Fruit fly (Drosophila melanogaster): Measurements from ENCODE around the gene EndoA.

EndoA gene

dm6 chr3R:18923208-18923761, 16.9 kb downstream of the EndoA start (continued):
- peak; percentile 51 for TF ChIP-seq Xrp1 (GFP tag; IDR thresholded peaks at IDR 0.05)
- no peak for TF ChIP-seq CG4282 (GFP tag; optimal IDR thresholded peaks at IDR 0.05)
- TF ChIP-seq Tbp (GFP tag; optimal IDR thresholded peaks at IDR 0.05) = no peak
- TF ChIP-seq HLH3B (GFP tag; IDR thresholded peaks at IDR 0.05) = no peak
- peak; percentile 4 for TF ChIP-seq nom (GFP tag; optimal IDR thresholded peaks at IDR 0.05)
- no peak for TF ChIP-seq CG8359 (GFP tag; optimal IDR thresholded peaks at IDR 0.05; ENCODE audit: borderline replicate concordance)
- no peak for TF ChIP-seq CG11723 (GFP tag; optimal IDR thresholded peaks at IDR 0.05)
- TF ChIP-seq HLH4C (GFP tag; IDR thresholded peaks at IDR 0.05; ENCODE audit: partially characterized antibody) = no peak
- TF ChIP-seq CG7839 (tag; optimal IDR thresholded peaks at IDR 0.05) = no peak
- no peak for TF ChIP-seq CG6791 (GFP tag; IDR thresholded peaks at IDR 0.05; ENCODE audit: partially characterized antibody)
- TF ChIP-seq Nf-YC (tag; optimal IDR thresholded peaks at IDR 0.05) = peak; percentile 95
- no peak for TF ChIP-seq az2 (GFP tag; optimal IDR thresholded peaks at IDR 0.05)
- peak; percentile 14 for TF ChIP-seq Asciz (GFP tag; optimal IDR thresholded peaks at IDR 0.05)
- no peak for TF ChIP-seq tll (GFP tag; optimal IDR thresholded peaks at IDR 0.05)
- TF ChIP-seq pan (optimal IDR thresholded peaks at IDR 0.05) = no peak
- peak in 1 of 2 experiments; percentile 45 for TF ChIP-seq pan (GFP tag; optimal IDR thresholded peaks at IDR 0.05 in 1 of 2, IDR thresholded peaks at IDR 0.05 in 1 of 2)
- no peak for TF ChIP-seq Abd-B (GFP tag; optimal IDR thresholded peaks at IDR 0.05)
- no peak for TF ChIP-seq CG8944 (GFP tag; optimal IDR thresholded peaks at IDR 0.05)
- TF ChIP-seq CG2202 (tag; optimal IDR thresholded peaks at IDR 0.05) = no peak
- no peak for TF ChIP-seq Lpt (GFP tag; optimal IDR thresholded peaks at IDR 0.05)
- no peak for TF ChIP-seq sim (GFP tag; IDR thresholded peaks at IDR 0.05)
- TF ChIP-seq danr (GFP tag; IDR thresholded peaks at IDR 0.05) = no peak
- no peak for TF ChIP-seq Mes4 (GFP tag; optimal IDR thresholded peaks at IDR 0.05)
- TF ChIP-seq bsh (GFP tag; optimal IDR thresholded peaks at IDR 0.05) = peak in 1 of 2 experiments; percentile 16
- no peak for TF ChIP-seq CG17328 (GFP tag; IDR thresholded peaks at IDR 0.05)
- TF ChIP-seq CG6813 (GFP tag; optimal IDR thresholded peaks at IDR 0.05) = no peak
- peak in 1 of 3 experiments; percentile 22 for TF ChIP-seq lola (GFP tag; optimal IDR thresholded peaks at IDR 0.05)
- no peak for TF ChIP-seq D19A (tag; optimal IDR thresholded peaks at IDR 0.05)
- peak; percentile 9 for TF ChIP-seq Max (GFP tag; optimal IDR thresholded peaks at IDR 0.05)
- no peak for TF ChIP-seq mam (GFP tag; optimal IDR thresholded peaks at IDR 0.05)
- no peak for TF ChIP-seq Mrtf (GFP tag; IDR thresholded peaks at IDR 0.05)
- no peak for TF ChIP-seq Ets65A (GFP tag)
- TF ChIP-seq CG1233 (GFP tag; optimal IDR thresholded peaks at IDR 0.05) = no peak
- no peak for TF ChIP-seq row (GFP tag; IDR thresholded peaks at IDR 0.05)
- TF ChIP-seq CG30020 (tag; optimal IDR thresholded peaks at IDR 0.05) = no peak
- no peak for TF ChIP-seq CG9876 (GFP tag; optimal IDR thresholded peaks at IDR 0.05)
- no peak for TF ChIP-seq CrebB (tag; optimal IDR thresholded peaks at IDR 0.05)
- TF ChIP-seq Dbx (GFP tag; IDR thresholded peaks at IDR 0.05) = no peak
- TF ChIP-seq CG12236 (GFP tag; optimal IDR thresholded peaks at IDR 0.05) = no peak
- no peak for TF ChIP-seq zfh2 (GFP tag; optimal IDR thresholded peaks at IDR 0.05)
- no peak for TF ChIP-seq dati (GFP tag; IDR thresholded peaks at IDR 0.05)
- no peak for TF ChIP-seq ara (GFP tag; IDR thresholded peaks at IDR 0.05)
- TF ChIP-seq gsb-n (tag; optimal IDR thresholded peaks at IDR 0.05) = peak; percentile 2
- peak; percentile 8 for TF ChIP-seq yki (optimal IDR thresholded peaks at IDR 0.05)
- no peak for TF ChIP-seq CG17612 (GFP tag; IDR thresholded peaks at IDR 0.05)
- TF ChIP-seq CG4360 (GFP tag; IDR thresholded peaks at IDR 0.05) = no peak
- TF ChIP-seq Chrac-16 (GFP tag; optimal IDR thresholded peaks at IDR 0.05) = no peak
- no peak for TF ChIP-seq Ets97D (GFP tag; optimal IDR thresholded peaks at IDR 0.05)
- TF ChIP-seq psq (GFP tag; optimal IDR thresholded peaks at IDR 0.05) = no peak
- no peak for TF ChIP-seq vvl (GFP tag; IDR thresholded peaks at IDR 0.05)
- no peak for TF ChIP-seq CG6854 (GFP tag; optimal IDR thresholded peaks at IDR 0.05)
- no peak for TF ChIP-seq Dek (tag; optimal IDR thresholded peaks at IDR 0.05)

All from whole organism, embryonic.